Comparison of ENCODE assay signal across 1 fruit fly cellular context in genomic region chr3L:19655923-19656322, dm6.
A peak's percentile ranks its signal among the peaks of the same experiment; 100 is the strongest.
TF ChIP-seq lines count a peak whose summit lies in the region.

No protein-coding gene starts in this region.

TF ChIP-seq in whole organism, embryonic, 481 proteins besides CTCF, POLR2A, EP300 and RAD21 (continued from another document and continues in another):
- TF ChIP-seq Awh (GFP tag; IDR thresholded peaks at IDR 0.05; lab: Robert Waterston, UW) (peak; percentile 52; the same call in 1 of the 2 replicates), kni (GFP tag; optimal IDR thresholded peaks at IDR 0.05; lab: Kevin White, UChicago) (peak; percentile 68), br (optimal IDR thresholded peaks at IDR 0.05; lab: Kevin White, UChicago) (no peak), CG9727 (GFP tag; optimal IDR thresholded peaks at IDR 0.05; lab: Kevin White, UChicago) (peak; percentile 67), seq (GFP tag; IDR thresholded peaks at IDR 0.05; lab: Robert Waterston, UW) (0 out of 2 replicates have a peak, but pooled peaks have one; percentile 19), al (GFP tag; IDR thresholded peaks at IDR 0.05; lab: Robert Waterston, UW) (0 out of 2 replicates have a peak, but pooled peaks have one; percentile 8), dmrt99B (tag; optimal IDR thresholded peaks at IDR 0.05; lab: Kevin White, UChicago) (peak; percentile 76), scrt (GFP tag; optimal IDR thresholded peaks at IDR 0.05; lab: Kevin White, UChicago) (peak; percentile 29), cato (GFP tag; optimal IDR thresholded peaks at IDR 0.05; lab: Kevin White, UChicago; ENCODE audit: borderline replicate concordance) (no peak), oc (tag; optimal IDR thresholded peaks at IDR 0.05; lab: Kevin White, UChicago) (peak; percentile 66), sc (optimal IDR thresholded peaks at IDR 0.05; lab: Kevin White, UChicago) (no peak), sc (GFP tag; optimal IDR thresholded peaks at IDR 0.05; lab: Kevin White, UChicago) (peak; percentile 54), CG4404 (GFP tag; IDR thresholded peaks at IDR 0.05; lab: Robert Waterston, UW) (peak; percentile 41), Nf-YC (tag; optimal IDR thresholded peaks at IDR 0.05; lab: Kevin White, UChicago) (peak; percentile 22), tin (GFP tag; optimal IDR thresholded peaks at IDR 0.05; lab: Kevin White, UChicago) (peak; percentile 26), Bgb (GFP tag; IDR thresholded peaks at IDR 0.05; lab: Robert Waterston, UW; ENCODE audit: partially characterized antibody) (no peak), Dfd (GFP tag; optimal IDR thresholded peaks at IDR 0.05; lab: Kevin White, UChicago) (no peak), Bteb2 (GFP tag; optimal IDR thresholded peaks at IDR 0.05; lab: Kevin White, UChicago) (no peak), CG11093 (GFP tag; IDR thresholded peaks at IDR 0.05; lab: Robert Waterston, UW) (peak; percentile 61; the same call in 1 of the 3 replicates), CG16815 (GFP tag; optimal IDR thresholded peaks at IDR 0.05; lab: Kevin White, UChicago) (no peak), CG18262 (tag; optimal IDR thresholded peaks at IDR 0.05; lab: Kevin White, UChicago) (peak; percentile 75), onecut (GFP tag; IDR thresholded peaks at IDR 0.05; lab: Robert Waterston, UW) (peak; percentile 38), ac (GFP tag; optimal IDR thresholded peaks at IDR 0.05; lab: Kevin White, UChicago) (peak; percentile 14), gro (GFP tag; optimal IDR thresholded peaks at IDR 0.05; lab: Kevin White, UChicago) (no peak), CG2202 (tag; optimal IDR thresholded peaks at IDR 0.05; lab: Kevin White, UChicago) (peak; percentile 67), ci (GFP tag; IDR thresholded peaks at IDR 0.05; lab: Robert Waterston, UW) (peak; percentile 69; the same call in 2 of the 3 replicates), CG12219 (GFP tag; optimal IDR thresholded peaks at IDR 0.05; lab: Kevin White, UChicago) (peak; percentile 54), CG3847 (GFP tag; IDR thresholded peaks at IDR 0.05; lab: Robert Waterston, UW) (peak; percentile 54), CG15073 (GFP tag; optimal IDR thresholded peaks at IDR 0.05; lab: Kevin White, UChicago) (peak; percentile 6), CG10431 (GFP tag; optimal IDR thresholded peaks at IDR 0.05; lab: Kevin White, UChicago) (peak; percentile 7), sna (GFP tag; IDR thresholded peaks at IDR 0.05; lab: Robert Waterston, UW; ENCODE audit: partially characterized antibody) (no peak), bcd (GFP tag; optimal IDR thresholded peaks at IDR 0.05; lab: Kevin White, UChicago) (peak; percentile 50), bab2 (GFP tag; optimal IDR thresholded peaks at IDR 0.05; lab: Kevin White, UChicago) (peak; percentile 46), Ssrp (tag; optimal IDR thresholded peaks at IDR 0.05; lab: Kevin White, UChicago) (peak; percentile 50), CG2875 (GFP tag; optimal IDR thresholded peaks at IDR 0.05; lab: Kevin White, UChicago) (peak; percentile 61), fd3F (GFP tag; optimal IDR thresholded peaks at IDR 0.05; lab: Kevin White, UChicago) (no peak), zen (tag; optimal IDR thresholded peaks at IDR 0.05; lab: Kevin White, UChicago) (peak; percentile 59), ato (GFP tag; IDR thresholded peaks at IDR 0.05; lab: Robert Waterston, UW; ENCODE audit: partially characterized antibody) (no peak), CG2116 (GFP tag; optimal IDR thresholded peaks at IDR 0.05; lab: Kevin White, UChicago) (no peak), Dek (tag; optimal IDR thresholded peaks at IDR 0.05; lab: Kevin White, UChicago) (no peak), hkb (optimal IDR thresholded peaks at IDR 0.05; lab: Kevin White, UChicago) (no peak), hkb (GFP tag; IDR thresholded peaks at IDR 0.05; lab: Robert Waterston, UW) (peak; percentile 53; the same call in 1 of the 2 replicates), CG10462 (GFP tag; optimal IDR thresholded peaks at IDR 0.05; lab: Kevin White, UChicago) (peak; percentile 16), gcm2 (GFP tag; optimal IDR thresholded peaks at IDR 0.05; lab: Kevin White, UChicago) (peak; percentile 7), CG7987 (GFP tag; optimal IDR thresholded peaks at IDR 0.05; lab: Kevin White, UChicago) (peak; percentile 27), CG4360 (GFP tag; IDR thresholded peaks at IDR 0.05; lab: Robert Waterston, UW) (peak; percentile 30; the same call in 1 of the 2 replicates), Stat92E (GFP tag; optimal IDR thresholded peaks at IDR 0.05; lab: Kevin White, UChicago) (no peak), CG1233 (GFP tag; optimal IDR thresholded peaks at IDR 0.05; lab: Kevin White, UChicago) (peak; percentile 53), sisA (GFP tag; IDR thresholded peaks at IDR 0.05; lab: Robert Waterston, UW) (peak; percentile 63), Vsx1 (GFP tag; optimal IDR thresholded peaks at IDR 0.05; lab: Kevin White, UChicago) (peak; percentile 32), NC2β (GFP tag; optimal IDR thresholded peaks at IDR 0.05; lab: Kevin White, UChicago) (no peak), Blimp-1 (GFP tag; optimal IDR thresholded peaks at IDR 0.05; lab: Kevin White, UChicago) (peak; percentile 64), hbn (GFP tag; IDR thresholded peaks at IDR 0.05; lab: Robert Waterston, UW; ENCODE audit: partially characterized antibody) (no peak), CG10366 (GFP tag; IDR thresholded peaks at IDR 0.05; lab: Robert Waterston, UW) (peak; percentile 20; the same call in 1 of the 2 replicates), CG15011 (GFP tag; optimal IDR thresholded peaks at IDR 0.05; lab: Kevin White, UChicago) (peak; percentile 3), Oaz (GFP tag; IDR thresholded peaks at IDR 0.05; lab: Robert Waterston, UW) (no peak), CG8359 (GFP tag; optimal IDR thresholded peaks at IDR 0.05; lab: Kevin White, UChicago; ENCODE audit: borderline replicate concordance) (peak; percentile 25), CG1529 (GFP tag; optimal IDR thresholded peaks at IDR 0.05; lab: Kevin White, UChicago) (peak; percentile 58), CG3407 (GFP tag; optimal IDR thresholded peaks at IDR 0.05; lab: Kevin White, UChicago) (peak; percentile 61), gcm (GFP tag; optimal IDR thresholded peaks at IDR 0.05; lab: Kevin White, UChicago) (peak; percentile 58), prd (optimal IDR thresholded peaks at IDR 0.05; lab: Kevin White, UChicago) (no peak), prd (GFP tag; IDR thresholded peaks at IDR 0.05; lab: Robert Waterston, UW) (peak; percentile 79), Mrtf (GFP tag; IDR thresholded peaks at IDR 0.05; lab: Robert Waterston, UW) (peak; percentile 57; the same call in 2 of the 3 replicates), dpn (GFP tag; optimal IDR thresholded peaks at IDR 0.05; lab: Kevin White, UChicago) (peak in 1 of 2 experiments; percentile 20), CG17568 (GFP tag; optimal IDR thresholded peaks at IDR 0.05; lab: Kevin White, UChicago) (peak; percentile 44), chif (GFP tag; optimal IDR thresholded peaks at IDR 0.05; lab: Kevin White, UChicago) (peak in 1 of 2 experiments; percentile 23), CG8290 (GFP tag; optimal IDR thresholded peaks at IDR 0.05; lab: Kevin White, UChicago) (peak; percentile 11), CG8290 (tag; optimal IDR thresholded peaks at IDR 0.05; lab: Kevin White, UChicago) (no peak), CG14710 (tag; optimal IDR thresholded peaks at IDR 0.05; lab: Kevin White, UChicago) (peak; percentile 59), CG13296 (GFP tag; optimal IDR thresholded peaks at IDR 0.05; lab: Kevin White, UChicago) (peak; percentile 36), lab (GFP tag; optimal IDR thresholded peaks at IDR 0.05; lab: Kevin White, UChicago) (peak; percentile 49), btn (GFP tag; optimal IDR thresholded peaks at IDR 0.05; lab: Kevin White, UChicago) (no peak), lola (GFP tag; optimal IDR thresholded peaks at IDR 0.05; lab: Kevin White, UChicago) (peak in 1 of 3 experiments; percentile 67), Fer2 (tag; optimal IDR thresholded peaks at IDR 0.05; lab: Kevin White, UChicago) (peak; percentile 22), CG30403 (GFP tag; optimal IDR thresholded peaks at IDR 0.05; lab: Kevin White, UChicago) (peak; percentile 55), kah (GFP tag; optimal IDR thresholded peaks at IDR 0.05; lab: Kevin White, UChicago) (peak; percentile 18), Pdp1 (GFP tag; optimal IDR thresholded peaks at IDR 0.05; lab: Kevin White, UChicago) (peak; percentile 19 to 28), CG8089 (GFP tag; optimal IDR thresholded peaks at IDR 0.05; lab: Kevin White, UChicago) (peak; percentile 16), CG18011 (GFP tag; optimal IDR thresholded peaks at IDR 0.05; lab: Kevin White, UChicago) (no peak), twi (tag; optimal IDR thresholded peaks at IDR 0.05; lab: Kevin White, UChicago) (peak; percentile 42), CG1603 (tag; optimal IDR thresholded peaks at IDR 0.05; lab: Kevin White, UChicago) (peak; percentile 23), CG17359 (tag; optimal IDR thresholded peaks at IDR 0.05; lab: Kevin White, UChicago) (peak; percentile 57), CG11085 (GFP tag; IDR thresholded peaks at IDR 0.05; lab: Robert Waterston, UW) (no peak), B-H2 (GFP tag; optimal IDR thresholded peaks at IDR 0.05; lab: Kevin White, UChicago) (no peak), tio (GFP tag; optimal IDR thresholded peaks at IDR 0.05; lab: Kevin White, UChicago) (no peak), Oli (tag; optimal IDR thresholded peaks at IDR 0.05; lab: Kevin White, UChicago) (peak; percentile 47), z (GFP tag; IDR thresholded peaks at IDR 0.05; lab: Robert Waterston, UW) (no peak), CG3065 (GFP tag; optimal IDR thresholded peaks at IDR 0.05; lab: Kevin White, UChicago) (no peak), Spps (tag; optimal IDR thresholded peaks at IDR 0.05; lab: Kevin White, UChicago) (peak; percentile 30), maf-S (GFP tag; optimal IDR thresholded peaks at IDR 0.05; lab: Kevin White, UChicago) (no peak), CG11723 (GFP tag; optimal IDR thresholded peaks at IDR 0.05; lab: Kevin White, UChicago) (peak; percentile 42), CG2712 (tag; optimal IDR thresholded peaks at IDR 0.05; lab: Kevin White, UChicago) (peak; percentile 77), HmgD (GFP tag; optimal IDR thresholded peaks at IDR 0.05; lab: Kevin White, UChicago) (no peak), phol (tag; optimal IDR thresholded peaks at IDR 0.05; lab: Kevin White, UChicago) (peak; percentile 64), jing (GFP tag; optimal IDR thresholded peaks at IDR 0.05; lab: Kevin White, UChicago) (no peak), BtbVII (GFP tag; optimal IDR thresholded peaks at IDR 0.05; lab: Kevin White, UChicago) (peak; percentile 52), ATbp (GFP tag; optimal IDR thresholded peaks at IDR 0.05; lab: Kevin White, UChicago) (peak; percentile 63), CG10543 (GFP tag; optimal IDR thresholded peaks at IDR 0.05; lab: Kevin White, UChicago) (peak; percentile 39), CG17385 (GFP tag; optimal IDR thresholded peaks at IDR 0.05; lab: Kevin White, UChicago) (peak; percentile 38), CG30020 (tag; optimal IDR thresholded peaks at IDR 0.05; lab: Kevin White, UChicago) (peak; percentile 13), grau (tag; optimal IDR thresholded peaks at IDR 0.05; lab: Kevin White, UChicago) (peak; percentile 55), CG15696 (tag; optimal IDR thresholded peaks at IDR 0.05; lab: Kevin White, UChicago) (peak; percentile 59), Deaf1 (tag; optimal IDR thresholded peaks at IDR 0.05; lab: Kevin White, UChicago) (no peak), sens (GFP tag; lab: Kevin White, UChicago) (peak; percentile 91), tx (GFP tag; optimal IDR thresholded peaks at IDR 0.05; lab: Kevin White, UChicago) (no peak), chm (GFP tag; IDR thresholded peaks at IDR 0.05; lab: Robert Waterston, UW) (0 out of 2 replicates have a peak, but pooled peaks have one; percentile 27), MESR4 (GFP tag; optimal IDR thresholded peaks at IDR 0.05; lab: Kevin White, UChicago) (no peak), zen2 (GFP tag; IDR thresholded peaks at IDR 0.05; lab: Robert Waterston, UW; ENCODE audit: partially characterized antibody) (no peak), CG7839 (tag; optimal IDR thresholded peaks at IDR 0.05; lab: Kevin White, UChicago) (peak; percentile 68), slbo (GFP tag; IDR thresholded peaks at IDR 0.05; lab: Robert Waterston, UW) (0 out of 2 replicates have a peak, but pooled peaks have one; percentile 36), CG5953 (GFP tag; IDR thresholded peaks at IDR 0.05; lab: Robert Waterston, UW) (peak; percentile 17; the same call in 1 of the 2 replicates), D (optimal IDR thresholded peaks at IDR 0.05; lab: Kevin White, UChicago) (no peak), D (GFP tag; optimal IDR thresholded peaks at IDR 0.05; lab: Kevin White, UChicago) (peak; percentile 73), CG31365 (tag; optimal IDR thresholded peaks at IDR 0.05; lab: Kevin White, UChicago) (peak; percentile 5), dan (GFP tag; IDR thresholded peaks at IDR 0.05; lab: Robert Waterston, UW) (no peak), ind (GFP tag; optimal IDR thresholded peaks at IDR 0.05; lab: Kevin White, UChicago) (peak; percentile 40), wor (GFP tag; IDR thresholded peaks at IDR 0.05; lab: Robert Waterston, UW) (peak; percentile 68), CG6272 (GFP tag; IDR thresholded peaks at IDR 0.05; lab: Robert Waterston, UW) (peak; percentile 59; the same call in 1 of the 2 replicates), ken (GFP tag; IDR thresholded peaks at IDR 0.05; lab: Robert Waterston, UW) (peak; percentile 45; the same call in 1 of the 3 replicates), CG12104 (GFP tag; optimal IDR thresholded peaks at IDR 0.05; lab: Kevin White, UChicago) (peak; percentile 59), fd64A (GFP tag; optimal IDR thresholded peaks at IDR 0.05; lab: Kevin White, UChicago) (peak; percentile 46), Hr78 (GFP tag; optimal IDR thresholded peaks at IDR 0.05; lab: Kevin White, UChicago) (peak in 1 of 2 experiments; percentile 53), Hmr (GFP tag; optimal IDR thresholded peaks at IDR 0.05; lab: Kevin White, UChicago) (peak; percentile 28), CG14014 (GFP tag; IDR thresholded peaks at IDR 0.05; lab: Robert Waterston, UW) (0 out of 2 replicates have a peak, but pooled peaks have one; percentile 48), pnt (GFP tag; optimal IDR thresholded peaks at IDR 0.05; lab: Kevin White, UChicago) (peak; percentile 2), CG10209 (GFP tag; optimal IDR thresholded peaks at IDR 0.05; lab: Kevin White, UChicago) (peak; percentile 63), CG16813 (GFP tag; IDR thresholded peaks at IDR 0.05; lab: Robert Waterston, UW; ENCODE audit: partially characterized antibody) (no peak), Hr39 (optimal IDR thresholded peaks at IDR 0.05; lab: Kevin White, UChicago) (no peak), eyg (GFP tag; optimal IDR thresholded peaks at IDR 0.05; lab: Kevin White, UChicago) (no peak), az2 (GFP tag; optimal IDR thresholded peaks at IDR 0.05; lab: Kevin White, UChicago) (peak; percentile 44)
